Fruit fly (Drosophila melanogaster): Measurements from ENCODE around the gene Diap1.

Diap1 gene

DNA sequence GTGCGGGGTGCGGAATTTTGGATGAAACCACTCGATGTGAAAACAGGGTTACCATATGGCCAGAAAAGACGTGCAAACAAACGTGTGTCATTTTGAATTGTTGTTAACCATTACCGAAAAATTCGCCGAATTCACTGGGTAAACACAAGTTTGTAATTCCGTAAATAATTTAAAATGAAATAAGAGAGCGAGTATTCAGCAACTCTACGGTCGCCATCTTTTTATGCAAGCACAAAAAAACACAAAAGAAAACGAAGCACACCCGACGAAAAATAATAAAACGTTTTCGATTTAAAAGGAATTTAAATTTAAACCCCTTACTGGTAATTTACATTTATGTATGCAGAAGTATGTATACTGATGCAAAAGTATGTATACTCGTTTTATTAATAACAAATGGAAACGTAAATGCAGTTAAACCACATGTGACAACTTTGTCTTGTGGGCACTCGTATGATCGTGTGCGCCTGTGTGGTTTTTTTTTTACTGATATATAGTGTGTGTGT is 5.0 kb downstream of the Diap1 start (continued):
- TF ChIP-seq ab (GFP tag; optimal IDR thresholded peaks at IDR 0.05) (peak; percentile 77), CG11695 (GFP tag; IDR thresholded peaks at IDR 0.05) (peak; percentile 94), cas (GFP tag; IDR thresholded peaks at IDR 0.05) (peak; percentile 69), CG8388 (GFP tag; optimal IDR thresholded peaks at IDR 0.05) (peak; percentile 96), CG10366 (GFP tag; IDR thresholded peaks at IDR 0.05) (peak; percentile 89), CG30403 (GFP tag; optimal IDR thresholded peaks at IDR 0.05) (peak; percentile 93), HmgD (GFP tag; optimal IDR thresholded peaks at IDR 0.05) (peak; percentile 53), cwo (GFP tag; optimal IDR thresholded peaks at IDR 0.05) (peak; percentile 90), CG11504 (tag; optimal IDR thresholded peaks at IDR 0.05) (peak; percentile 92), CG17802 (tag; optimal IDR thresholded peaks at IDR 0.05) (peak; percentile 10), Dbx (GFP tag; IDR thresholded peaks at IDR 0.05) (peak; percentile 94), CG7745 (tag; optimal IDR thresholded peaks at IDR 0.05) (peak; percentile 71), Side (GFP tag; optimal IDR thresholded peaks at IDR 0.05) (peak; percentile 91), CG2678 (tag; optimal IDR thresholded peaks at IDR 0.05) (peak; percentile 97), Hand (GFP tag; optimal IDR thresholded peaks at IDR 0.05) (peak; percentile 93), CG8765 (GFP tag; IDR thresholded peaks at IDR 0.05) (peak; percentile 74), MBD-R2 (GFP tag; IDR thresholded peaks at IDR 0.05) (peak; percentile 78), tio (GFP tag; optimal IDR thresholded peaks at IDR 0.05) (peak; percentile 76), CG12299 (tag; optimal IDR thresholded peaks at IDR 0.05) (peak; percentile 94), dmrt99B (tag; optimal IDR thresholded peaks at IDR 0.05) (peak; percentile 94), CG10543 (GFP tag; optimal IDR thresholded peaks at IDR 0.05) (peak; percentile 79), unpg (GFP tag; optimal IDR thresholded peaks at IDR 0.05) (peak; percentile 97), hbn (GFP tag; IDR thresholded peaks at IDR 0.05; ENCODE audit: partially characterized antibody) (no peak), sna (GFP tag; IDR thresholded peaks at IDR 0.05; ENCODE audit: partially characterized antibody) (no peak), danr (GFP tag; IDR thresholded peaks at IDR 0.05) (no peak; the same call in none of the 2 replicates), stwl (tag; optimal IDR thresholded peaks at IDR 0.05) (peak; percentile 39), cato (GFP tag; optimal IDR thresholded peaks at IDR 0.05; ENCODE audit: borderline replicate concordance) (peak; percentile 25), PHDP (tag; optimal IDR thresholded peaks at IDR 0.05) (peak; percentile 97), CG8281 (tag; optimal IDR thresholded peaks at IDR 0.05) (peak; percentile 80), CG16779 (GFP tag; IDR thresholded peaks at IDR 0.05) (peak; percentile 75; the same call in 1 of the 2 replicates), pfk (GFP tag; optimal IDR thresholded peaks at IDR 0.05) (no peak), bab2 (GFP tag; optimal IDR thresholded peaks at IDR 0.05) (peak; percentile 84), Rfx (GFP tag; IDR thresholded peaks at IDR 0.05) (peak; percentile 93), GATAe (GFP tag; conservative IDR thresholded peaks at IDR 0.05) (peak; percentile 63; the same call in 1 of the 2 replicates), CG17912 (GFP tag; optimal IDR thresholded peaks at IDR 0.05) (peak; percentile 81), CG14441 (GFP tag; IDR thresholded peaks at IDR 0.05) (peak; percentile 90), jigr1 (GFP tag; IDR thresholded peaks at IDR 0.05) (0 out of 3 replicates have a peak, but pooled peaks have one; percentile 48), CG31441 (GFP tag; IDR thresholded peaks at IDR 0.05) (peak; percentile 73), CG13123 (GFP tag; optimal IDR thresholded peaks at IDR 0.05) (peak; percentile 80), Med (GFP tag) (peak; percentile 97), CG15514 (GFP tag; optimal IDR thresholded peaks at IDR 0.05) (peak; percentile 81), CG32532 (GFP tag; IDR thresholded peaks at IDR 0.05) (peak; percentile 96), Kr (GFP tag; optimal IDR thresholded peaks at IDR 0.05) (no peak), shn (GFP tag; optimal IDR thresholded peaks at IDR 0.05) (peak; percentile 75), esg (GFP tag; conservative IDR thresholded peaks at IDR 0.05) (peak; percentile 83), ems (GFP tag; optimal IDR thresholded peaks at IDR 0.05) (peak; percentile 88), CG10274 (GFP tag; optimal IDR thresholded peaks at IDR 0.05) (peak; percentile 54), D (optimal IDR thresholded peaks at IDR 0.05) (no peak), D (GFP tag; optimal IDR thresholded peaks at IDR 0.05) (peak; percentile 80), CG1647 (GFP tag; optimal IDR thresholded peaks at IDR 0.05) (peak; percentile 75)
